Fruit fly (Drosophila melanogaster) whole organism, embryonic: Measurements from ENCODE around the gene Psn.
A peak's percentile ranks its signal among the peaks of the same experiment; 100 is the strongest.

ENCODE experiments used
- C15 ChIP-seq: fragments of 200-800 bp; sonication (Bioruptor generic); IDR thresholded peaks from 3 replicates; pipeline ENCODE4 v1.3.6; 2022; ENCODE audit warnings: missing biosample characterization, missing genetic modification characterization
- CG12391 ChIP-seq: fragments of 200-800 bp; sonication (Bioruptor generic); optimal IDR thresholded peaks from 3 replicates; lab custom pipeline; 2018; ENCODE audit warnings: missing biosample characterization, mild to moderate bottlenecking, missing genetic modification characterization, moderate library complexity
- CG13123 ChIP-seq: fragments of 200-800 bp; sonication (Bioruptor generic); optimal IDR thresholded peaks from 2 replicates; lab custom pipeline; 2016; ENCODE audit warnings: missing biosample characterization, missing genetic modification characterization
- CG13424 ChIP-seq: fragments of 200-800 bp; sonication (Bioruptor generic); optimal IDR thresholded peaks from 2 replicates; lab custom pipeline; 2019; ENCODE audit warnings: missing biosample characterization, mild to moderate bottlenecking, missing genetic modification characterization, moderate library complexity
- CG1603 ChIP-seq: fragments of 200-800 bp; sonication (Bioruptor generic); optimal IDR thresholded peaks from 2 replicates; lab custom pipeline; 2019; ENCODE audit warnings: missing biosample characterization, mild to moderate bottlenecking, missing genetic modification characterization, moderate library complexity
- CG18599 ChIP-seq: fragments of 200-800 bp; sonication (Bioruptor generic); optimal IDR thresholded peaks from 3 replicates; lab custom pipeline; 2017; ENCODE audit warnings: missing biosample characterization, missing genetic modification characterization, mild to moderate bottlenecking, moderate library complexity, missing genetic modification reagents
- CG18619 ChIP-seq: fragments of 200-800 bp; sonication (Bioruptor generic); optimal IDR thresholded peaks from 3 replicates; lab custom pipeline; 2017; ENCODE audit warnings: missing biosample characterization, mild to moderate bottlenecking, missing genetic modification characterization
- CG2116 ChIP-seq: fragments of 200-800 bp; sonication (Bioruptor generic); optimal IDR thresholded peaks from 3 replicates; lab custom pipeline; 2018; ENCODE audit warnings: missing biosample characterization, mild to moderate bottlenecking, missing genetic modification characterization
- CG2678 ChIP-seq: fragments of 200-800 bp; sonication (Bioruptor generic); optimal IDR thresholded peaks from 3 replicates; lab custom pipeline; 2019; ENCODE audit warnings: missing biosample characterization, mild to moderate bottlenecking, missing genetic modification characterization, moderate library complexity
- CG30431 ChIP-seq: fragments of 200-800 bp; sonication (Bioruptor generic); optimal IDR thresholded peaks from 2 replicates; lab custom pipeline; 2017; ENCODE audit warnings: missing biosample characterization, missing genetic modification characterization
- CG3065 ChIP-seq: fragments of 200-800 bp; sonication (Bioruptor generic); optimal IDR thresholded peaks from 2 replicates; lab custom pipeline; 2016; ENCODE audit warnings: missing biosample characterization, missing genetic modification characterization
- CG3163 ChIP-seq: fragments of 200-800 bp; sonication (Bioruptor generic); optimal IDR thresholded peaks from 3 replicates; lab custom pipeline; 2016; ENCODE audit warnings: missing biosample characterization, missing genetic modification characterization
- CG33557 ChIP-seq: fragments of 200-800 bp; sonication (Bioruptor generic); optimal IDR thresholded peaks from 2 replicates; lab custom pipeline; 2019; ENCODE audit warnings: missing biosample characterization, mild to moderate bottlenecking, missing genetic modification characterization, moderate library complexity
- CG3726 ChIP-seq: fragments of 200-800 bp; sonication (Bioruptor generic); IDR thresholded peaks from 3 replicates; pipeline ENCODE4, ENCODE4 v1.3.6; 2022; ENCODE audit warnings: missing biosample characterization, missing genetic modification characterization
- CG4328 ChIP-seq: fragments of 200-800 bp; sonication (Bioruptor generic); optimal IDR thresholded peaks from 3 replicates; lab custom pipeline; 2017; ENCODE audit warnings: missing biosample characterization, missing genetic modification reagents, missing genetic modification characterization
- CG4707 ChIP-seq: fragments of 200-800 bp; sonication (Bioruptor generic); optimal IDR thresholded peaks from 2 replicates; lab custom pipeline; 2018; ENCODE audit warnings: missing biosample characterization, mild to moderate bottlenecking, missing genetic modification characterization, moderate library complexity
- CG4730 ChIP-seq: fragments of 200-800 bp; sonication (Bioruptor generic); IDR thresholded peaks from 2 replicates; pipeline ENCODE4 v1.3.6; 2022; ENCODE audit warnings: missing biosample characterization, missing genetic modification characterization
- CG6683 ChIP-seq: fragments of 200-800 bp; sonication (Bioruptor generic); optimal IDR thresholded peaks from 2 replicates; lab custom pipeline; 2017; ENCODE audit warnings: missing biosample characterization, mild to moderate bottlenecking, missing genetic modification characterization, missing genetic modification reagents
- CG7372 ChIP-seq: fragments of 200-800 bp; sonication (Bioruptor generic); IDR thresholded peaks from 2 replicates; pipeline ENCODE4 v1.3.6; 2022; ENCODE audit warnings: missing biosample characterization, missing genetic modification characterization
- CG9215 ChIP-seq: fragments of 200-800 bp; sonication (Bioruptor generic); IDR thresholded peaks from 2 replicates; pipeline ENCODE4 v1.3.6; 2022; ENCODE audit warnings: missing biosample characterization, missing genetic modification characterization
- CrebB ChIP-seq: fragments of 200-800 bp; sonication (Bioruptor generic); optimal IDR thresholded peaks from 3 replicates; lab custom pipeline; 2018; ENCODE audit warnings: missing biosample characterization, mild to moderate bottlenecking, missing genetic modification characterization
- Doc2 ChIP-seq: fragments of 200-800 bp; sonication (Bioruptor generic); IDR thresholded peaks from 2 replicates; pipeline ENCODE4 v1.3.6; 2022; ENCODE audit warnings: missing biosample characterization, missing genetic modification characterization
- Drgx ChIP-seq: fragments of 200-800 bp; sonication (Bioruptor generic); IDR thresholded peaks from 2 replicates; pipeline ENCODE4 v1.3.6; 2022; ENCODE audit warnings: missing biosample characterization, missing genetic modification characterization
- Eip74EF ChIP-seq, 2 experiments: fragments of 200-800 bp in 1 of 2; fragments of >200 bp in 1 of 2; sonication (Bioruptor generic) in 1 of 2; optimal IDR thresholded peaks; 2 replicates each; lab custom pipeline; 2017 to 2019; ENCODE audit warnings: missing biosample characterization in 2 of 2, missing genetic modification characterization in 2 of 2, mild to moderate bottlenecking in 1 of 2, moderate library complexity in 1 of 2
- Fer1 ChIP-seq: fragments of 200-800 bp; sonication (Bioruptor generic); optimal IDR thresholded peaks from 2 replicates; lab custom pipeline; 2017; ENCODE audit warnings: missing biosample characterization, mild to moderate bottlenecking, missing genetic modification characterization
- Gsc ChIP-seq: fragments of 200-800 bp; sonication (Bioruptor generic); IDR thresholded peaks from 2 replicates; pipeline ENCODE4 v1.3.6; 2022; ENCODE audit warnings: missing biosample characterization, missing genetic modification characterization
- Hr3 ChIP-seq: fragments of 200-800 bp; sonication (Bioruptor generic); optimal IDR thresholded peaks from 3 replicates; lab custom pipeline; 2016; ENCODE audit warnings: missing biosample characterization, missing genetic modification characterization
- MESR4 ChIP-seq: fragments of 200-800 bp; sonication (Bioruptor generic); optimal IDR thresholded peaks from 2 replicates; lab custom pipeline; 2018; ENCODE audit warnings: missing biosample characterization, mild to moderate bottlenecking, missing genetic modification characterization, moderate library complexity
- Myb ChIP-seq: fragments of 200-800 bp; sonication (Bioruptor generic); optimal IDR thresholded peaks from 2 replicates; lab custom pipeline; 2016; ENCODE audit warnings: missing biosample characterization, missing genetic modification characterization
- NC2β ChIP-seq: fragments of 200-800 bp; sonication (Bioruptor generic); optimal IDR thresholded peaks from 2 replicates; lab custom pipeline; 2016; ENCODE audit warnings: missing biosample characterization, missing genetic modification characterization
- Pdp1 ChIP-seq, 2 experiments: fragments of 200-800 bp; sonication (Bioruptor generic); optimal IDR thresholded peaks; 3 replicates each; lab custom pipeline; 2016; ENCODE audit warnings: missing biosample characterization in 2 of 2, missing genetic modification characterization in 2 of 2, mild to moderate bottlenecking in 1 of 2, moderate library complexity in 1 of 2
- Ptx1 ChIP-seq: fragments of 200-800 bp; sonication (Bioruptor generic); IDR thresholded peaks from 2 replicates; pipeline ENCODE4 v1.3.6; 2022; ENCODE audit warnings: missing biosample characterization, missing genetic modification characterization
- abd-A ChIP-seq: fragments of 200-800 bp; sonication (Bioruptor generic); optimal IDR thresholded peaks from 3 replicates; lab custom pipeline; 2019; ENCODE audit warnings: missing biosample characterization, mild to moderate bottlenecking, missing genetic modification characterization, moderate library complexity
- ase ChIP-seq: fragments of 200-800 bp; sonication (Bioruptor generic); IDR thresholded peaks from 3 replicates; pipeline ENCODE4 v1.3.6; 2022; ENCODE audit warnings: missing biosample characterization, missing genetic modification characterization
- dan ChIP-seq: fragments of 200-800 bp; sonication (Bioruptor generic); IDR thresholded peaks from 2 replicates; pipeline ENCODE4 v1.3.6; 2022; ENCODE audit warnings: missing biosample characterization, missing genetic modification characterization
- eyg ChIP-seq: fragments of 200-800 bp; sonication (Bioruptor generic); optimal IDR thresholded peaks from 3 replicates; lab custom pipeline; 2016; ENCODE audit warnings: missing biosample characterization, missing genetic modification characterization
- fd64A ChIP-seq: fragments of 200-800 bp; sonication (Bioruptor generic); optimal IDR thresholded peaks from 3 replicates; lab custom pipeline; 2018; ENCODE audit warnings: missing biosample characterization, mild to moderate bottlenecking, missing genetic modification characterization
- hbn ChIP-seq: fragments of 200-800 bp; sonication (Bioruptor generic); IDR thresholded peaks from 2 replicates; pipeline ENCODE4 v1.3.6; 2022; ENCODE audit warnings: missing biosample characterization, missing genetic modification characterization; ENCODE audit not compliant: partially characterized antibody
- jumu ChIP-seq: fragments of 200-800 bp; sonication (Bioruptor generic); optimal IDR thresholded peaks from 3 replicates; lab custom pipeline; 2016; ENCODE audit warnings: missing biosample characterization, missing genetic modification characterization
- oc ChIP-seq: fragments of 200-800 bp; sonication (Bioruptor generic); optimal IDR thresholded peaks from 2 replicates; lab custom pipeline; 2018; ENCODE audit warnings: missing biosample characterization, mild to moderate bottlenecking, missing genetic modification characterization, moderate library complexity
- peb ChIP-seq: fragments of 200-800 bp; sonication (Bioruptor generic); IDR thresholded peaks from 2 replicates; pipeline ENCODE4 v1.3.6; 2022; ENCODE audit warnings: missing biosample characterization, missing genetic modification characterization
- pho ChIP-seq: fragments of 200-800 bp; sonication (Bioruptor generic); optimal IDR thresholded peaks from 2 replicates; lab custom pipeline; 2016; ENCODE audit warnings: missing biosample characterization, missing genetic modification characterization
- repo ChIP-seq: fragments of 200-800 bp; sonication (Bioruptor generic); optimal IDR thresholded peaks from 2 replicates; lab custom pipeline; 2016; ENCODE audit warnings: missing biosample characterization, missing genetic modification characterization
- sim ChIP-seq: fragments of 200-800 bp; sonication (Bioruptor generic); IDR thresholded peaks from 2 replicates; pipeline ENCODE4 v1.3.6; 2022; ENCODE audit warnings: missing biosample characterization, missing genetic modification characterization
- sob ChIP-seq: fragments of 200-800 bp; sonication (Bioruptor generic); IDR thresholded peaks from 2 replicates; pipeline ENCODE4 v1.3.6; 2022; ENCODE audit warnings: missing biosample characterization, missing genetic modification characterization
- stwl ChIP-seq: fragments of 200-800 bp; sonication (Bioruptor generic); optimal IDR thresholded peaks from 3 replicates; lab custom pipeline; 2018; ENCODE audit warnings: missing biosample characterization, mild to moderate bottlenecking, missing genetic modification characterization, moderate library complexity
- tgo ChIP-seq: fragments of 200-800 bp; sonication (Bioruptor generic); IDR thresholded peaks from 3 replicates; pipeline ENCODE4 v1.3.6; 2022; ENCODE audit warnings: missing biosample characterization, missing genetic modification characterization
- usp ChIP-seq: fragments of >200 bp; optimal IDR thresholded peaks from 2 replicates; lab custom pipeline; 2017; ENCODE audit warnings: missing biosample characterization, missing genetic modification characterization
- vvl ChIP-seq: fragments of 200-800 bp; sonication (Bioruptor generic); IDR thresholded peaks from 2 replicates; pipeline ENCODE4 v1.3.6; 2022; ENCODE audit warnings: missing biosample characterization, missing genetic modification characterization
- zf30C ChIP-seq: fragments of 200-800 bp; sonication (Bioruptor generic); optimal IDR thresholded peaks from 3 replicates; lab custom pipeline; 2018; ENCODE audit warnings: missing biosample characterization, mild to moderate bottlenecking, missing genetic modification characterization

The Psn gene

DNA sequence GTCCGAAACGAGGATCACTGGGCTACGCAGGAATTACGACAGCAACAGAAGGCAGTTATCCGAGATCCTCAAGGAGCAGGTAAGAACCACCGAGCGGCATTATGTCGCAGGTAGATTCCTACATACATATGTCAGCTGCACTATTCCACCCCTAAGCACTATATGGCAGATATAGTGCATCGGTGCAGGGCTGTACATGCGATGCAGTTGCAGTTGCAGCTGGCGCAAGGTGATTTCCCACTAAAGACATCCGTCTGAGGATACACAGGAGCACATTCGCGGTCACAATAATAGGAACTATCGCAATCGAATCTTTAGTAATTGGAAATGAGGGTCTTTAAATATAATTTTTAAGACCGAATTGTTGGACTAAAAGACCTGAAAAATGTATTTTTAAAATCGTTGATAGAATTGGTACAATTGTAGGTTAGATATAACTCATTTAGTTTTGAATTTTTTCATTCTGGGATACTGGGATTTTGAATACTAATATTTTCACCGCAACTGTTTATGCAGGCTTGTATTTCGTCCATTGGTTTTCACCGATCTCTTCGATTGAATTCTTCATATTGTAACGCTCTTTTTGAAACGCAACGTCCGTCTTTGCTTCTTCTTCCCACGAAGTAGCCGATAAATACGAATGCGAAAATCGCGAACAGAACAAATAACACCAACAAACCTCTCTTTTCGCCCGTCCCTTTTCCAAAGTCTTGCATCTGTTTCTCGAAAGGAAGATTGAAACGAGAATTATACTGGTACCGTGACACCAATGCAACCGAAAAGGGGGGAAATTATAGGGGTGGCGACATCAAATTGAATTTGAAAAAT lies 29.4 kb upstream of the Psn start (continued):
- TF ChIP-seq CG33557 (peak; percentile 43), CG4730 (GFP tag; lab: Robert Waterston, UW) (no peak), CG30431 (GFP tag; lab: Kevin White, UChicago) (peak; percentile 30), vvl (GFP tag; lab: Robert Waterston, UW) (no peak), CG2116 (GFP tag; lab: Kevin White, UChicago) (peak; percentile 66), CG18619 (GFP tag; lab: Kevin White, UChicago) (no peak), repo (no peak), CG13123 (GFP tag; lab: Kevin White, UChicago) (no peak), Hr3 (GFP tag; lab: Kevin White, UChicago) (no peak), CG3065 (GFP tag; lab: Kevin White, UChicago) (no peak), ase (GFP tag; lab: Robert Waterston, UW) (no peak), CG4328 (GFP tag; lab: Kevin White, UChicago) (no peak), CG12391 (tag; lab: Kevin White, UChicago) (peak; percentile 60), oc (tag; lab: Kevin White, UChicago) (no peak), peb (no peak), CG2678 (tag; lab: Kevin White, UChicago) (no peak), CG7372 (GFP tag; lab: Robert Waterston, UW) (no peak), Ptx1 (GFP tag; lab: Robert Waterston, UW) (no peak), Gsc (GFP tag; lab: Robert Waterston, UW) (no peak), Fer1 (GFP tag; lab: Kevin White, UChicago) (no peak), CG4707 (GFP tag; lab: Kevin White, UChicago) (no peak), usp (no peak), Doc2 (GFP tag; lab: Robert Waterston, UW) (no peak), dan (GFP tag; lab: Robert Waterston, UW) (no peak; the same call in 1 of the 2 replicates), MESR4 (GFP tag; lab: Kevin White, UChicago) (no peak), CG3726 (no peak), CG3163 (GFP tag; lab: Kevin White, UChicago) (no peak), eyg (GFP tag; lab: Kevin White, UChicago) (no peak), sob (no peak), jumu (peak; percentile 17), CG13424 (tag; lab: Kevin White, UChicago) (peak; percentile 0), NC2β (GFP tag; lab: Kevin White, UChicago) (peak; percentile 51), pho (GFP tag; lab: Kevin White, UChicago) (no peak), CG18599 (GFP tag; lab: Kevin White, UChicago) (no peak), zf30C (GFP tag; lab: Kevin White, UChicago) (no peak), tgo (GFP tag; lab: Robert Waterston, UW) (no peak), C15 (GFP tag; lab: Robert Waterston, UW) (no peak), sim (GFP tag; lab: Robert Waterston, UW) (no peak), CG6683 (GFP tag; lab: Kevin White, UChicago) (no peak), stwl (peak; percentile 19), Eip74EF (GFP tag; optimal IDR thresholded peaks at IDR 0.05; lab: Kevin White, UChicago) (no peak), hbn (no peak), Myb (no peak), abd-A (tag; lab: Kevin White, UChicago) (no peak), CG1603 (peak; percentile 26), Drgx (GFP tag; lab: Robert Waterston, UW) (no peak), Pdp1 (GFP tag; optimal IDR thresholded peaks at IDR 0.05; lab: Kevin White, UChicago) (peak in 1 of 2 experiments; percentile 8), fd64A (GFP tag; lab: Kevin White, UChicago) (no peak), CrebB (tag; lab: Kevin White, UChicago) (no peak), CG9215 (GFP tag; lab: Robert Waterston, UW) (no peak)
